Worm (Caenorhabditis elegans): ENCODE data around the gene asb-2.

DNA sequence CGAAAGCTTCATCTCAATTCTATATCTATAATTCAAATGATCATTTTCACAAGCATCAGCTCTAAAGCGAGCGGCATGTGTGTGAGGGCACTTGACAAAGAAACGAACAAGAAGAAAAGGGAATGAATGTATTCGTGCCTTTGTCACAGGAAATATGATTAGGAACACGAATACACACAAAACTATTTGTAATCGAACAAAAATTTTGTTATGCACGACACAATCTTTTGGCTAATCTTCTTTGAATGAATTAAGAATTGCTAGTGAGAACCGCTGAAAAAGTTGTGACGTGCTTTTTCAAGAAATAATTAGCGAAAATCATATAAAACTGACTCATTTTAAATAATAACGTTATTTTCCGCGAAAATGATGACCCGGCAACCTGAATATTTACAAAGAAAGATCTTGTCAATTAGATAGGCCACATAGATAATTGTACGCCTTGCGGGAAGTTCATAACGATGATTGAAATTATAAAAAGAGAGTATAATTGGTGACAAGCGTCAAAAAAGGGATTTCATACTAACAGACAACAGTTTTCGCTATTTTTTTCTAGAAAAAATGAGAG lies 24.0 kb downstream of the asb-2 start:
- no peak for TF ChIP-seq nhr-76 (tag; optimal IDR thresholded peaks at IDR 0.05)
- TF ChIP-seq snpc-4 (tag; optimal IDR thresholded peaks at IDR 0.05) = no peak
- no peak for TF ChIP-seq nhr-237 (tag; optimal IDR thresholded peaks at IDR 0.05)
- TF ChIP-seq elt-3 (tag; optimal IDR thresholded peaks at IDR 0.05) = no peak
- TF ChIP-seq unc-62 (GFP tag; optimal IDR thresholded peaks at IDR 0.05) = no peak
- no peak for TF ChIP-seq nhr-28 (tag; optimal IDR thresholded peaks at IDR 0.05)
- TF ChIP-seq unc-39 (tag; optimal IDR thresholded peaks at IDR 0.05) = no peak
- TF ChIP-seq zip-8 (tag; optimal IDR thresholded peaks at IDR 0.05) = no peak
- TF ChIP-seq ztf-11 (tag; optimal IDR thresholded peaks at IDR 0.05) = no peak
- TF ChIP-seq elt-1 (tag; optimal IDR thresholded peaks at IDR 0.05; ENCODE audit: borderline replicate concordance, insufficient read depth) = no peak
